Worm (Caenorhabditis elegans) whole organism, L4 larva: ENCODE results near the gene F59A2.5.

Source experiments
- F26F4.8 ChIP-seq: fragments of 200-800 bp; sonication (Bioruptor generic); conservative IDR thresholded peaks from 2 replicates; pipeline ENCODE4 v1.3.6; 2022; ENCODE audit warnings: missing genetic modification characterization, missing compliant biosample characterization
- lin-15B ChIP-seq: fragments of 150-350 bp; sonication (generic microtip); optimal IDR thresholded peaks from 3 replicates; lab custom pipeline; 2014; ENCODE audit warnings: missing biosample characterization, missing genetic modification characterization
- unc-39 ChIP-seq: sonication (generic microtip); optimal IDR thresholded peaks from 2 replicates; lab custom pipeline; 2017; ENCODE audit warnings: missing biosample characterization, missing genetic modification characterization
- unc-62 ChIP-seq, 3 experiments: fragments of 150-350 bp in 1 of 3; sonication (generic microtip); optimal IDR thresholded peaks in 2 of 3; peaks in 1 of 3; 1 replicate in 1 of 3; 2 replicates in 2 of 3; lab custom pipeline; 2014 to 2017; ENCODE audit warnings: missing biosample characterization in 3 of 3, missing genetic modification characterization in 3 of 3, missing genetic modification reagents in 3 of 3, missing genotype in 1 of 3

- TF ChIP-seq unc-62 (GFP tag; optimal IDR thresholded peaks at IDR 0.05 in 1 of 2; lab: Kevin White, UChicago): no peak
- no peak for TF ChIP-seq unc-62 (tag; optimal IDR thresholded peaks at IDR 0.05; lab: Kevin White, UChicago)
- no peak for TF ChIP-seq lin-15B (tag; lab: Kevin White, UChicago)
- no peak for TF ChIP-seq unc-39 (tag; lab: Kevin White, UChicago)
- TF ChIP-seq F26F4.8 (GFP tag; lab: Robert Waterston, UW): no peak
Observed at ce11 chrIII:3418906-3419305, 14.2 kb downstream of the F59A2.5 start.
